Worm (Caenorhabditis elegans): ENCODE results near the gene F36H9.2.

- no peak for TF ChIP-seq aly-2 (tag; optimal IDR thresholded peaks at IDR 0.05)
- TF ChIP-seq lin-29 (GFP tag; IDR thresholded peaks at IDR 0.05) = no peak
- no peak for TF ChIP-seq aha-1 (tag)
- no peak for TF ChIP-seq snpc-1.2 (GFP tag; IDR thresholded peaks at IDR 0.05)
- TF ChIP-seq Y5F2A.4 (GFP tag; optimal IDR thresholded peaks at IDR 0.05) = no peak
- TF ChIP-seq nhr-6 (tag; optimal IDR thresholded peaks at IDR 0.05) = no peak
- no peak for TF ChIP-seq fkh-10 (GFP tag; optimal IDR thresholded peaks at IDR 0.05)
- no peak for TF ChIP-seq pha-4 (GFP tag; IDR thresholded peaks at IDR 0.05)
- TF ChIP-seq pha-4 (tag; optimal IDR thresholded peaks at IDR 0.05) = no peak
- TF ChIP-seq nhr-41 (GFP tag; IDR thresholded peaks at IDR 0.05) = no peak
- no peak for TF ChIP-seq nhr-25 (tag; optimal IDR thresholded peaks at IDR 0.05; ENCODE audit: borderline replicate concordance, insufficient read depth)
- TF ChIP-seq unc-62 (GFP tag; optimal IDR thresholded peaks at IDR 0.05 in 1 of 2) = no peak
- no peak for TF ChIP-seq unc-62 (tag; optimal IDR thresholded peaks at IDR 0.05)
- no peak for TF ChIP-seq zfp-2 (tag; optimal IDR thresholded peaks at IDR 0.05)
Observed at ce11 chrV:1807160-1807559, 18.9 kb downstream of the F36H9.2 start, which contains the start of gene srt-42.
